Worm (Caenorhabditis elegans) whole organism, L2 larva: Measurements from ENCODE around the gene Y47D7A.6.

Experiments
- C34F6.9 ChIP-seq: fragments of 150-350 bp; optimal IDR thresholded peaks from 2 replicates; lab custom pipeline; 2014; ENCODE audit warnings: missing biosample characterization, missing genetic modification characterization
- F13H6.1 ChIP-seq: sonication (generic microtip); optimal IDR thresholded peaks from 2 replicates; lab custom pipeline; 2016; ENCODE audit warnings: missing genetic modification characterization, missing compliant biosample characterization
- R02D3.7 ChIP-seq: fragments of 150-350 bp; optimal IDR thresholded peaks from 2 replicates; lab custom pipeline; 2014; ENCODE audit warnings: missing biosample characterization, missing genetic modification characterization
- Y55F3AM.14 ChIP-seq: fragments of 200-800 bp; sonication (Bioruptor generic); optimal IDR thresholded peaks from 2 replicates; lab custom pipeline; 2018; ENCODE audit warnings: mild to moderate bottlenecking, missing genetic modification characterization, missing compliant biosample characterization
- ZK546.5 ChIP-seq: sonication (generic microtip); optimal IDR thresholded peaks from 2 replicates; lab custom pipeline; 2017; ENCODE audit warnings: missing biosample characterization, missing genetic modification characterization
- alr-1 ChIP-seq: fragments of 150-350 bp; optimal IDR thresholded peaks from 2 replicates; lab custom pipeline; 2014; ENCODE audit warnings: missing biosample characterization, missing genetic modification characterization
- aly-2 ChIP-seq: fragments of 150-350 bp; optimal IDR thresholded peaks from 2 replicates; lab custom pipeline; 2014; ENCODE audit warnings: missing biosample characterization, missing genetic modification characterization
- blmp-1 ChIP-seq: sonication (generic microtip); optimal IDR thresholded peaks from 2 replicates; lab custom pipeline; 2017; ENCODE audit warnings: missing genetic modification characterization, mild to moderate bottlenecking, missing compliant biosample characterization, antibody characterized with exemption, moderate library complexity; ENCODE audit not compliant: insufficient read depth
- ceh-16 ChIP-seq: fragments of 150-350 bp; optimal IDR thresholded peaks from 2 replicates; lab custom pipeline; 2014; ENCODE audit warnings: missing biosample characterization, missing genetic modification characterization
- ceh-82 ChIP-seq: fragments of 150-350 bp; optimal IDR thresholded peaks from 2 replicates; lab custom pipeline; 2014; ENCODE audit warnings: missing biosample characterization, missing genetic modification characterization
- crh-2 ChIP-seq: sonication (generic microtip); optimal IDR thresholded peaks from 2 replicates; lab custom pipeline; 2017; ENCODE audit warnings: missing biosample characterization, missing genetic modification characterization
- dmd-4 ChIP-seq: sonication (generic microtip); optimal IDR thresholded peaks from 2 replicates; lab custom pipeline; 2017; ENCODE audit warnings: missing biosample characterization, missing genetic modification characterization
- egl-27 ChIP-seq: sonication (generic microtip); optimal IDR thresholded peaks from 3 replicates; lab custom pipeline; 2017; ENCODE audit warnings: missing biosample characterization, missing genetic modification reagents, missing genetic modification characterization
- elt-1 ChIP-seq: fragments of 150-350 bp; optimal IDR thresholded peaks from 2 replicates; lab custom pipeline; 2014; ENCODE audit warnings: missing biosample characterization, missing genetic modification characterization
- elt-3 ChIP-seq: sonication (generic microtip); optimal IDR thresholded peaks from 2 replicates; lab custom pipeline; 2017; ENCODE audit warnings: missing biosample characterization, missing genetic modification characterization
- fos-1 ChIP-seq: fragments of 150-350 bp; optimal IDR thresholded peaks from 2 replicates; lab custom pipeline; 2014; ENCODE audit warnings: missing biosample characterization, missing genetic modification characterization
- gmeb-1 ChIP-seq: fragments of 150-350 bp; optimal IDR thresholded peaks from 2 replicates; lab custom pipeline; 2014; ENCODE audit warnings: missing biosample characterization, missing genetic modification characterization
- lin-11 ChIP-seq: fragments of 150-350 bp; sonication (generic microtip); optimal IDR thresholded peaks from 2 replicates; lab custom pipeline; 2014; ENCODE audit warnings: missing biosample characterization, missing genetic modification characterization, inconsistent platforms, mixed read lengths
- lin-13 ChIP-seq: fragments of 150-350 bp; optimal IDR thresholded peaks from 2 replicates; lab custom pipeline; 2014; ENCODE audit warnings: missing biosample characterization, missing genetic modification reagents, missing genetic modification characterization
- lin-39 ChIP-seq: fragments of 150-350 bp; optimal IDR thresholded peaks from 2 replicates; lab custom pipeline; 2014; ENCODE audit warnings: missing biosample characterization, missing genetic modification reagents, missing genetic modification characterization
- lsy-2 ChIP-seq, 2 experiments: fragments of 150-350 bp in 1 of 2; sonication (generic microtip) in 1 of 2; optimal IDR thresholded peaks; 2 replicates each; lab custom pipeline; 2014 to 2017; ENCODE audit warnings: missing biosample characterization in 2 of 2, missing genetic modification characterization in 2 of 2
- mab-5 ChIP-seq: fragments of 150-350 bp; optimal IDR thresholded peaks from 2 replicates; lab custom pipeline; 2014; ENCODE audit warnings: missing biosample characterization, missing genetic modification characterization
- mbf-1 ChIP-seq: sonication (generic microtip); optimal IDR thresholded peaks from 2 replicates; lab custom pipeline; 2017; ENCODE audit warnings: missing biosample characterization, missing genetic modification characterization
- mdl-1 ChIP-seq, 2 experiments: fragments of 150-350 bp in 1 of 2; sonication (generic microtip) in 1 of 2; optimal IDR thresholded peaks; 2 replicates each; lab custom pipeline; 2017; ENCODE audit warnings: missing biosample characterization in 2 of 2, missing genetic modification characterization in 2 of 2
- nhr-10 ChIP-seq: sonication (generic microtip); optimal IDR thresholded peaks from 2 replicates; lab custom pipeline; 2017; ENCODE audit warnings: missing biosample characterization, missing genetic modification characterization
- nhr-11 ChIP-seq: fragments of 150-350 bp; optimal IDR thresholded peaks from 2 replicates; lab custom pipeline; 2014; ENCODE audit warnings: missing biosample characterization, missing genetic modification characterization
- nhr-12 ChIP-seq: fragments of 150-350 bp; optimal IDR thresholded peaks from 2 replicates; lab custom pipeline; 2014; ENCODE audit warnings: missing biosample characterization, missing genetic modification characterization
- nhr-129 ChIP-seq: fragments of 150-350 bp; optimal IDR thresholded peaks from 2 replicates; lab custom pipeline; 2014; ENCODE audit warnings: missing biosample characterization, missing genetic modification characterization
- nhr-21 ChIP-seq: fragments of 150-350 bp; optimal IDR thresholded peaks from 2 replicates; lab custom pipeline; 2014; ENCODE audit warnings: missing biosample characterization, missing genetic modification characterization
- nhr-23 ChIP-seq: fragments of 150-350 bp; optimal IDR thresholded peaks from 2 replicates; lab custom pipeline; 2014; ENCODE audit warnings: missing biosample characterization, missing genetic modification reagents, missing genetic modification characterization
- nhr-237 ChIP-seq: fragments of 150-350 bp; optimal IDR thresholded peaks from 2 replicates; lab custom pipeline; 2014; ENCODE audit warnings: missing biosample characterization, missing genetic modification characterization
- nhr-25 ChIP-seq: fragments of 150-350 bp; sonication (generic microtip); optimal IDR thresholded peaks from 3 replicates; lab custom pipeline; 2014; ENCODE audit warnings: missing biosample characterization, missing genetic modification characterization
- nhr-6 ChIP-seq: fragments of 150-350 bp; optimal IDR thresholded peaks from 2 replicates; lab custom pipeline; 2014; ENCODE audit warnings: missing biosample characterization, missing genetic modification characterization
- peb-1 ChIP-seq: fragments of 150-350 bp; optimal IDR thresholded peaks from 2 replicates; lab custom pipeline; 2014; ENCODE audit warnings: missing biosample characterization, missing genetic modification characterization
- sem-4 ChIP-seq: fragments of 150-350 bp; optimal IDR thresholded peaks from 2 replicates; lab custom pipeline; 2014; ENCODE audit warnings: missing biosample characterization, missing genetic modification reagents, missing genetic modification characterization
- skn-1 ChIP-seq: sonication (generic microtip); optimal IDR thresholded peaks from 2 replicates; lab custom pipeline; 2017; ENCODE audit warnings: missing biosample characterization, missing genetic modification characterization
- sma-3 ChIP-seq: sonication (generic microtip); optimal IDR thresholded peaks from 2 replicates; lab custom pipeline; 2016; ENCODE audit warnings: missing genetic modification reagents, missing genetic modification characterization, missing compliant biosample characterization
- snpc-4 ChIP-seq: fragments of 150-350 bp; optimal IDR thresholded peaks from 2 replicates; lab custom pipeline; 2014; ENCODE audit warnings: missing biosample characterization, missing genetic modification characterization
- unc-39 ChIP-seq: fragments of 150-350 bp; optimal IDR thresholded peaks from 2 replicates; lab custom pipeline; 2014; ENCODE audit warnings: missing biosample characterization, missing genetic modification characterization
- unc-55 ChIP-seq: fragments of 150-350 bp; sonication (generic microtip); optimal IDR thresholded peaks from 3 replicates; lab custom pipeline; 2014; ENCODE audit warnings: missing biosample characterization, missing genetic modification reagents, missing genetic modification characterization
- unc-62 ChIP-seq: fragments of 150-350 bp; optimal IDR thresholded peaks from 2 replicates; lab custom pipeline; 2014; ENCODE audit warnings: missing biosample characterization, missing genetic modification reagents, missing genetic modification characterization
- zag-1 ChIP-seq: fragments of 150-350 bp; optimal IDR thresholded peaks from 2 replicates; lab custom pipeline; 2014; ENCODE audit warnings: missing biosample characterization, missing genetic modification characterization
- ztf-1 ChIP-seq: fragments of 200-800 bp; sonication (Bioruptor generic); conservative IDR thresholded peaks from 2 replicates; pipeline ENCODE4 v1.3.6; 2022; ENCODE audit warnings: missing genetic modification characterization, missing compliant biosample characterization
- ztf-11 ChIP-seq: sonication (generic microtip); optimal IDR thresholded peaks from 2 replicates; lab custom pipeline; 2017; ENCODE audit warnings: missing biosample characterization, missing genetic modification characterization
- ztf-4 ChIP-seq: fragments of 150-350 bp; optimal IDR thresholded peaks from 2 replicates; lab custom pipeline; 2014; ENCODE audit warnings: missing biosample characterization, missing genetic modification characterization

The Y47D7A.6 gene

ce11 chrV:4418116-4418515 lies at the start of gene Y47D7A.6:
Y47D7A.6 (minus strand) TSS chrV:4418216.
- no peak for TF ChIP-seq gmeb-1 (tag; lab: Kevin White, UChicago)
- no peak for TF ChIP-seq lin-13
- no peak for TF ChIP-seq elt-1 (tag; lab: Kevin White, UChicago)
- no peak for TF ChIP-seq Y55F3AM.14 (GFP tag; lab: Kevin White, UChicago)
- no peak for TF ChIP-seq dmd-4 (tag; lab: Kevin White, UChicago)
- TF ChIP-seq unc-62 (GFP tag; lab: Kevin White, UChicago), result no peak
- TF ChIP-seq C34F6.9, result no peak
- no peak for TF ChIP-seq lin-11 (tag; lab: Kevin White, UChicago)
- no peak for TF ChIP-seq ceh-82 (tag; lab: Kevin White, UChicago)
- TF ChIP-seq nhr-129 (tag; lab: Kevin White, UChicago), result no peak
- no peak for TF ChIP-seq sem-4
- TF ChIP-seq elt-3 (tag; lab: Kevin White, UChicago), result no peak
- TF ChIP-seq skn-1 (tag; lab: Kevin White, UChicago), result no peak
- no peak for TF ChIP-seq nhr-11 (tag; lab: Kevin White, UChicago)
- TF ChIP-seq nhr-23, result no peak
- TF ChIP-seq mdl-1 (tag; optimal IDR thresholded peaks at IDR 0.05; lab: Kevin White, UChicago), result no peak
- TF ChIP-seq ceh-16 (tag; lab: Kevin White, UChicago), result no peak

ce11 chrV:4454634-4455033 lies 36.6 kb upstream of the Y47D7A.6 start, which contains the start of gene gnrr-5:
gnrr-5 (minus strand) TSS chrV:4454734.
- no peak for TF ChIP-seq nhr-129 (tag; lab: Kevin White, UChicago)
- TF ChIP-seq alr-1 (tag; lab: Kevin White, UChicago), result no peak
- no peak for TF ChIP-seq fos-1
- no peak for TF ChIP-seq nhr-11 (tag; lab: Kevin White, UChicago)
- TF ChIP-seq peb-1 (tag; lab: Kevin White, UChicago), result no peak
- no peak for TF ChIP-seq elt-3 (tag; lab: Kevin White, UChicago)
- no peak for TF ChIP-seq nhr-6 (tag; lab: Kevin White, UChicago)
- no peak for TF ChIP-seq lsy-2 (tag; optimal IDR thresholded peaks at IDR 0.05; lab: Kevin White, UChicago)
- no peak for TF ChIP-seq sem-4
- no peak for TF ChIP-seq lin-13
- TF ChIP-seq nhr-25 (tag; lab: Kevin White, UChicago), result no peak
- no peak for TF ChIP-seq unc-39 (tag; lab: Kevin White, UChicago)
- no peak for TF ChIP-seq lin-39 (tag; lab: Kevin White, UChicago)
- no peak for TF ChIP-seq ceh-16 (tag; lab: Kevin White, UChicago)
- TF ChIP-seq ZK546.5, result no peak

- TF ChIP-seq elt-1 (tag; lab: Kevin White, UChicago) (no peak), lin-39 (tag; lab: Kevin White, UChicago) (no peak), unc-55 (GFP tag; lab: Kevin White, UChicago) (peak; percentile 80), zag-1 (tag; lab: Kevin White, UChicago) (no peak), C34F6.9 (peak; percentile 52), lsy-2 (tag; optimal IDR thresholded peaks at IDR 0.05; lab: Kevin White, UChicago) (peak; percentile 49 to 81), nhr-6 (tag; lab: Kevin White, UChicago) (no peak), R02D3.7 (tag; lab: Kevin White, UChicago) (no peak), fos-1 (peak; percentile 53), sma-3 (peak; percentile 13), blmp-1 (tag; lab: Kevin White, UChicago) (no peak), snpc-4 (tag; lab: Kevin White, UChicago) (no peak), nhr-10 (tag; lab: Kevin White, UChicago) (no peak), mab-5 (peak; percentile 11), mbf-1 (no peak), nhr-237 (tag; lab: Kevin White, UChicago) (no peak), ztf-1 (GFP tag; lab: Robert Waterston, UW) (no peak), elt-3 (tag; lab: Kevin White, UChicago) (no peak), ZK546.5 (no peak), unc-62 (GFP tag; lab: Kevin White, UChicago) (no peak), ztf-11 (tag; lab: Kevin White, UChicago) (no peak), unc-39 (tag; lab: Kevin White, UChicago) (no peak), crh-2 (peak; percentile 55), ztf-4 (tag; lab: Kevin White, UChicago) (no peak), nhr-25 (tag; lab: Kevin White, UChicago) (peak; percentile 31), mdl-1 (tag; optimal IDR thresholded peaks at IDR 0.05; lab: Kevin White, UChicago) (no peak), lin-13 (peak; percentile 62), nhr-129 (tag; lab: Kevin White, UChicago) (no peak), F13H6.1 (tag; lab: Kevin White, UChicago) (no peak), ceh-82 (tag; lab: Kevin White, UChicago) (no peak), egl-27 (tag; lab: Kevin White, UChicago) (no peak), dmd-4 (tag; lab: Kevin White, UChicago) (no peak), peb-1 (tag; lab: Kevin White, UChicago) (no peak), ceh-16 (tag; lab: Kevin White, UChicago) (no peak), lin-11 (tag; lab: Kevin White, UChicago) (no peak), nhr-12 (tag; lab: Kevin White, UChicago) (no peak), gmeb-1 (tag; lab: Kevin White, UChicago) (peak; percentile 96), nhr-11 (tag; lab: Kevin White, UChicago) (no peak), skn-1 (tag; lab: Kevin White, UChicago) (no peak), aly-2 (tag; lab: Kevin White, UChicago) (no peak), nhr-23 (no peak), alr-1 (tag; lab: Kevin White, UChicago) (no peak), nhr-21 (tag; lab: Kevin White, UChicago) (no peak)
These were observed 32.6 kb upstream of the Y47D7A.6 start, which contains the start of gene rft-2 for ce11 chrV:4450523-4451089. rft-2 (minus strand) TSS chrV:4450563.
